Worm (Caenorhabditis elegans) whole organism, late embryonic: ENCODE results near the gene slc-17.8.
"Not testable (repeated sequence)": the region's sequence is repeated elsewhere in the genome, so short reads cannot be mapped to it uniquely, and the experiment has no call there.

Experiments used
- C08G9.2 ChIP-seq: sonication (generic microtip); optimal IDR thresholded peaks from 2 replicates; lab custom pipeline; 2016; ENCODE audit warnings: mild to moderate bottlenecking, missing genetic modification characterization, moderate library complexity, missing compliant biosample characterization
- C38D4.7 ChIP-seq: fragments of 200-800 bp; sonication (Bioruptor generic); optimal IDR thresholded peaks from 2 replicates; lab custom pipeline; 2018; ENCODE audit warnings: mild to moderate bottlenecking, missing genetic modification characterization, moderate library complexity, missing compliant biosample characterization
- F13H6.1 ChIP-seq: sonication (generic microtip); optimal IDR thresholded peaks from 2 replicates; lab custom pipeline; 2016; ENCODE audit warnings: missing genetic modification characterization, missing compliant biosample characterization
- Y22D7AL.16 ChIP-seq: sonication (generic microtip); optimal IDR thresholded peaks from 2 replicates; lab custom pipeline; 2016; ENCODE audit warnings: missing genetic modification characterization, missing compliant biosample characterization
- ahr-1 ChIP-seq: sonication (generic microtip); optimal IDR thresholded peaks from 2 replicates; lab custom pipeline; 2016; ENCODE audit warnings: missing genetic modification characterization, missing compliant biosample characterization
- ceh-14 ChIP-seq: sonication (generic microtip); optimal IDR thresholded peaks from 2 replicates; lab custom pipeline; 2016; ENCODE audit warnings: missing genotype, missing genetic modification characterization, missing compliant biosample characterization
- ceh-19 ChIP-seq: fragments of 200-800 bp; sonication (Bioruptor generic); optimal IDR thresholded peaks from 2 replicates; lab custom pipeline; 2018; ENCODE audit warnings: mild to moderate bottlenecking, missing genetic modification characterization, missing compliant biosample characterization
- ceh-30 ChIP-seq: fragments of 150-350 bp; optimal IDR thresholded peaks from 2 replicates; lab custom pipeline; 2014; ENCODE audit warnings: missing biosample characterization, missing genetic modification characterization
- ceh-48 ChIP-seq: sonication (generic microtip); optimal IDR thresholded peaks from 2 replicates; lab custom pipeline; 2016; ENCODE audit warnings: missing genetic modification characterization, inconsistent platforms, missing compliant biosample characterization
- ceh-6 ChIP-seq: fragments of 200-800 bp; sonication (Bioruptor generic); optimal IDR thresholded peaks from 2 replicates; lab custom pipeline; 2018; ENCODE audit warnings: mild to moderate bottlenecking, missing genetic modification characterization, missing compliant biosample characterization
- eyg-1 ChIP-seq: sonication (generic microtip); optimal IDR thresholded peaks from 2 replicates; lab custom pipeline; 2016; ENCODE audit warnings: missing genotype, missing genetic modification characterization, missing compliant biosample characterization
- fkh-10 ChIP-seq: fragments of 150-350 bp; optimal IDR thresholded peaks from 2 replicates; lab custom pipeline; 2014; ENCODE audit warnings: missing biosample characterization, missing genetic modification reagents, missing genetic modification characterization
- hlh-13 ChIP-seq: fragments of 200-800 bp; sonication (Bioruptor generic); optimal IDR thresholded peaks from 2 replicates; lab custom pipeline; 2018; ENCODE audit warnings: mild to moderate bottlenecking, missing genetic modification characterization, missing compliant biosample characterization
- hlh-30 ChIP-seq: sonication (generic microtip); optimal IDR thresholded peaks from 2 replicates; lab custom pipeline; 2017; ENCODE audit warnings: antibody characterized with exemption, missing genetic modification characterization, missing compliant biosample characterization; ENCODE audit not compliant: insufficient read depth
- hlh-8 ChIP-seq: sonication (generic microtip); optimal IDR thresholded peaks from 2 replicates; lab custom pipeline; 2016; ENCODE audit warnings: missing genotype, missing genetic modification characterization, missing compliant biosample characterization
- lin-11 ChIP-seq: fragments of 200-800 bp; sonication (Bioruptor generic); optimal IDR thresholded peaks from 2 replicates; lab custom pipeline; 2018; ENCODE audit warnings: mild to moderate bottlenecking, missing genetic modification characterization, missing compliant biosample characterization
- nfya-1 ChIP-seq: sonication (generic microtip); optimal IDR thresholded peaks from 2 replicates; lab custom pipeline; 2017; ENCODE audit warnings: missing genetic modification characterization, mild to moderate bottlenecking, missing compliant biosample characterization, antibody characterized with exemption, moderate library complexity
- nhr-232 ChIP-seq: sonication (generic microtip); optimal IDR thresholded peaks from 2 replicates; lab custom pipeline; 2016; ENCODE audit warnings: missing genetic modification characterization, missing compliant biosample characterization
- pag-3 ChIP-seq: sonication (generic microtip); optimal IDR thresholded peaks from 2 replicates; lab custom pipeline; 2016; ENCODE audit warnings: missing compliant biosample characterization, missing genetic modification characterization, borderline replicate concordance
- pat-9 ChIP-seq: fragments of 200-800 bp; sonication (Bioruptor generic); optimal IDR thresholded peaks from 2 replicates; lab custom pipeline; 2018; ENCODE audit warnings: mild to moderate bottlenecking, missing genetic modification characterization, moderate library complexity, missing compliant biosample characterization
- pax-1 ChIP-seq: fragments of 150-350 bp; optimal IDR thresholded peaks from 2 replicates; lab custom pipeline; 2014; ENCODE audit warnings: missing biosample characterization, missing genetic modification characterization
- pha-2 ChIP-seq: sonication (generic microtip); optimal IDR thresholded peaks from 2 replicates; lab custom pipeline; 2017; ENCODE audit warnings: mild to moderate bottlenecking, missing genetic modification characterization, missing compliant biosample characterization
- pha-4 ChIP-seq: fragments of 150-350 bp; optimal IDR thresholded peaks from 2 replicates; lab custom pipeline; 2018; ENCODE audit warnings: missing biosample characterization, missing genetic modification reagents, missing genetic modification characterization
- pqm-1 ChIP-seq: sonication (generic microtip); optimal IDR thresholded peaks from 2 replicates; lab custom pipeline; 2016; ENCODE audit warnings: missing genetic modification characterization, missing compliant biosample characterization
- pros-1 ChIP-seq: fragments of 150-350 bp; optimal IDR thresholded peaks from 2 replicates; lab custom pipeline; 2014; ENCODE audit warnings: missing biosample characterization, missing genetic modification reagents, missing genetic modification characterization
- ref-2 ChIP-seq: sonication (generic microtip); optimal IDR thresholded peaks from 2 replicates; lab custom pipeline; 2016; ENCODE audit warnings: missing genetic modification characterization, missing compliant biosample characterization
- sdc-2 ChIP-seq: sonication (generic microtip); optimal IDR thresholded peaks from 2 replicates; lab custom pipeline; 2016; ENCODE audit warnings: missing genotype, missing genetic modification characterization, missing compliant biosample characterization
- sox-4 ChIP-seq: sonication (generic microtip); optimal IDR thresholded peaks from 2 replicates; lab custom pipeline; 2017; ENCODE audit warnings: mild to moderate bottlenecking, missing genetic modification characterization, inconsistent platforms, missing compliant biosample characterization
- syd-9 ChIP-seq: sonication (generic microtip); optimal IDR thresholded peaks from 2 replicates; lab custom pipeline; 2016; ENCODE audit warnings: mild to moderate bottlenecking, missing genetic modification characterization, moderate library complexity, missing compliant biosample characterization
- tbx-7 ChIP-seq: sonication (generic microtip); optimal IDR thresholded peaks from 2 replicates; lab custom pipeline; 2016; ENCODE audit warnings: missing genotype, missing genetic modification characterization, missing compliant biosample characterization
- unc-42 ChIP-seq: sonication (generic microtip); optimal IDR thresholded peaks from 2 replicates; lab custom pipeline; 2016; ENCODE audit warnings: missing genotype, missing genetic modification characterization, missing compliant biosample characterization
- unc-86 ChIP-seq: sonication (generic microtip); optimal IDR thresholded peaks from 2 replicates; lab custom pipeline; 2016; ENCODE audit warnings: missing genetic modification characterization, missing compliant biosample characterization

The slc-17.8 gene

DNA sequence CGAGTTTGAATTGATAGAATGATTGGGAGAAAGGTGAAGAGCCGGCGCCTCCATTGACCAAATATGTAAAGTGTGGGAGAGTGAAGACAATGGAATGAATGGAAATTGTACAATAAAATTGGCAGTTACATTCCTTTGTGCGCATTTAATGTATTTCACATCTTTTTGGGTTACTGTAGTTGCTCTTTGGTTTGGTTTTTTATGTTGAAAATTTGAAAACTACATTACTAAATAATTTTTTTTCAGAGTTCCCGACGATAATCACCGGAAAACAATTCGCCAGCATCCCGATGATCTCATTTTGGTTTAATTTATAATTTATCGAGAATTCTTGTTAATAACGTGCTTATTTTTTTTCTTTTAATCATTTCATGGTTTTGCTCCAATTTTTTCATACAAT is 35.6 kb upstream of the slc-17.8 start, which contains the start of gene C10B5.1:
Gene C10B5.1, plus strand, starts transcription at position 301 of the 400 bp plus-strand sequence.
- TF ChIP-seq ref-2 (tag; lab: Kevin White, UChicago) (no peak), ahr-1 (tag; lab: Kevin White, UChicago) (no peak), hlh-13 (no peak), C38D4.7 (GFP tag; lab: Kevin White, UChicago) (no peak)

DNA sequence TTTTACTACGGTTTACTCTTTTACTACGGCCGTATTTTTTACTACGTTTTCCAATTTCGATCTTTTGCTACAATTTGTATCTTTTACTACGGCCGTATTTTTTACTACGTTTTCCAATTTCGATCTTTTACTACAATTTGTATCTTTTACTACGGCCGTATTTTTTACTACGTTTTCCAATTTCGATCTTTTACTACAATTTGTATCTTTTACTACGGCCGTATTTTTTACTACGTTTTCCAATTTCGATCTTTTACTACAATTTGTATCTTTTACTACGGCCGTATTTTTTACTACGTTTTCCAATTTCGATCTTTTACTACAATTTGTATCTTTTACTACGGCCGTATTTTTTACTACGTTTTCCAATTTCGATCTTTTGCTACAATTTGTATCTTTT is 29.4 kb upstream of the slc-17.8 start, which contains the start of gene F25G6.1:
Gene F25G6.1, plus strand, starts transcription at position 301 of the 400 bp plus-strand sequence.
- not testable (repeated sequence) for TF ChIP-seq pax-1 (tag; lab: Kevin White, UChicago); C08G9.2; hlh-30 (tag; lab: Kevin White, UChicago)

DNA sequence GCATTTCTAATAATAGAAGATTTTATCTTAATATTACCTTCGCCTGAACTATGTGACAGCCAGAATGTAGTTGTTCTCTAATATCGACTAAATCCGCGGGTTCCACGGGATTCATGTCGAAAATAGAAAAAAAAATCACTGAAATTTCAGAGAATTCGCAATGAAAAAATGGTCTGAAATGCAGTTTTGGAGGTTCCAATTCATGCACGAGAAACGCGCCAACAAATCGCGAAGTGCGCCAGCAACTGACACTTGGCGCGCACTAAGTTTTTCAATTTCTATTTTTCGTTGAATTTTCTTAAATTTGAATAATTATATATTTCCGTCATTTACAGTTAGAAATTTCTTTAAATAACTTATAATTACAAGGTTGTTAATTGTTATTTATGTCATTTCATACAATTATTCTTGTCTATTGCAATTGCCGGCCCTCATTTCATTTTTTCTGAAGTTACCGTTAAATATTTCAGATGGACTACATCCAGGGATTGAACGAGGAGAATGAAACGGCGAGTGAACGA is 24.5 kb upstream of the slc-17.8 start, which contains the start of the genes F25G6.9 and symk-1:
Gene F25G6.9, minus strand, starts transcription at position 160 of the 521 bp plus-strand sequence.
Gene symk-1, plus strand, starts transcription at position 471 of the 521 bp plus-strand sequence.
- peak; percentile 40 for TF ChIP-seq nfya-1 (tag; lab: Kevin White, UChicago)
- peak; percentile 12 for TF ChIP-seq ceh-14
- no peak for TF ChIP-seq ahr-1 (tag; lab: Kevin White, UChicago)

DNA sequence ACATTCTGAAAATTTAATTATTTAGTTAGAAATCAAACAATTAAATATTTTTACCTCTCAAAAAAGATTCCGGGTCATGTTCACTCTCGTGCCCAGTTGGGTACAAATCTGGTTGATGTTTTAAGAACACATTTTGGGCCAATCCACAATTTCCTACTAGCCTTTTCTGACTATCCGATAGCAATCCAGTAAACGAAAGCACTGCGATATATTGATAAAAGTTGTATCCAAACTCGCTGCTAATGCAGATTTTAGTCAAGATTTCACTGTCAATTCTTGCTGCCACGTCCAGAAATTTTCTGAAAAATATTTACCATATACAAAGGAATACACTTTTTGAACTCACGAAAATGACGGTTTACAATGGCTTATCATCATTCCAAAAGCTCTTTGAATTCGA is 23.8 kb upstream of the slc-17.8 start:
- TF ChIP-seq C08G9.2 = no peak
- TF ChIP-seq unc-86 (tag; lab: Kevin White, UChicago) = no peak
- TF ChIP-seq nhr-232 (tag; lab: Kevin White, UChicago) = no peak

DNA sequence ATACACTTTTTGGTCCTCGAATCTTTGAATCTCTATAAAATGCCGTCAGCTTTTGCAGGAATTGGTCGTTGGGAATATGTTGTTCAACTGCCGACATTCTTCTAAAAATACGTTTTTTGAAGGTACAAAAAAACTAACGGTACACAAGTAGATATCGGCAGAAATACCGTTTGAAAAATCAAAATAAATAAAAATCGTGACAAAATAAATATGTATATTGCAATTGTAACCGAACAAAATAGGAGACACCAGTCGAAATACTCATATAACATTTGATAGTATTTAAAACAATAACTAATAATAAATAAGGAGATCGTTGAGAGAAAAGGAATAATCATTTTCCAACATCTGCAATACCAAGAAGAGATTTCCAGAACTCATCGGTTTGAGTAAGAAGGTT is 19.7 kb upstream of the slc-17.8 start, which contains the start of gene F25G6.8:
Gene F25G6.8, minus strand, starts transcription at position 101 of the 400 bp plus-strand sequence.
- TF ChIP-seq sdc-2 (tag; lab: Kevin White, UChicago) (no peak), hlh-13 (no peak), ceh-48 (tag; lab: Kevin White, UChicago) (no peak), C08G9.2 (no peak), pqm-1 (tag; lab: Kevin White, UChicago) (no peak), pha-2 (tag; lab: Kevin White, UChicago) (no peak), pax-1 (tag; lab: Kevin White, UChicago) (no peak), lin-11 (tag; lab: Kevin White, UChicago) (no peak), Y22D7AL.16 (no peak), pha-4 (tag; lab: Kevin White, UChicago) (no peak), pag-3 (no peak), pros-1 (tag; lab: Kevin White, UChicago) (no peak), tbx-7 (no peak), unc-86 (tag; lab: Kevin White, UChicago) (no peak), F13H6.1 (tag; lab: Kevin White, UChicago) (no peak), ceh-6 (no peak), eyg-1 (tag; lab: Kevin White, UChicago) (no peak), ceh-30 (tag; lab: Kevin White, UChicago) (no peak), sox-4 (tag; lab: Kevin White, UChicago) (no peak)
- TF ChIP-seq, all 69 proteins: peak for 0

DNA sequence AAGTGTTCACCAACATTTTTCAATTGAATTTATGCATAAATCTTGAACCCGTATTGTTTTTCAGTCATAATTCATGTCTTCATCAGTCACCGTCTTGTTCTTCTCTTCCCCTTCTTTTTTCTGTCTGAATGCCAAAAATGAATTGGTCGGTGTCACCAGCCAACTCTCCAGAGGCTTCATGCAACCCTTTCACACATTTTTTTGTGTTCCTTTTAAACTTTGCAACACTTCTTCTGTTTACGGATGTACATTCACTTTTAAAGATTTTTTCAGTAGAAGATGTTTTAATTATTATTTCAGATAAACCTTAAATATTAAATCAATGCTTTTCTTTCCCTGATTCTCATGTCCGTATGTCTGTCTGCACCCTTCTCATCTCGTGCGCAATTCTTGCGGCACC is 15.5 kb upstream of the slc-17.8 start, which contains the start of gene acr-16:
Gene acr-16, plus strand, starts transcription at position 301 of the 400 bp plus-strand sequence.
- TF ChIP-seq hlh-8 (tag; lab: Kevin White, UChicago) = no peak
- TF ChIP-seq pqm-1 (tag; lab: Kevin White, UChicago) = no peak
- no peak for TF ChIP-seq fkh-10 (GFP tag; lab: Kevin White, UChicago)
- TF ChIP-seq nfya-1 (tag; lab: Kevin White, UChicago) = no peak

DNA sequence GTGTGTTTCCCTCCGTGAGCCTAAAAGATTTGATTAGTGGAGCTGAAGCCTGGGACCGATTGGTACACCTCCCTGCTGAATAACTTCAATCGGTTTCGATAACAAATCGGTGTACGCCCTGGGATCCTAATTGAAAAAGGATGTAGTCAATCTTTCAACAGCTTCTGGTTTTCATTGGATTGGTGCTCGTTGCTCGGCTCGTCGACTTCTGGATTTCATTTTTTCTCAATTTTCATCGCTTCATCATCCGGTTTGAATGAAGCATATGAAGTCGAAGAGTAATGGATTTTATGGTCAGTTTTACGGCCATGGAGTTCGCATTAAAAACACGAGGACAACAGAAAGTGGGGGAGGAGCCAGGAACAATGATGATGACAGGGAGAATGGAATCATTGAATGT is 10.6 kb upstream of the slc-17.8 start:
- TF ChIP-seq unc-42 (tag; lab: Kevin White, UChicago) (peak; percentile 24), ceh-48 (tag; lab: Kevin White, UChicago) (no peak), ceh-19 (no peak), pat-9 (tag; lab: Kevin White, UChicago) (no peak), syd-9 (no peak), nfya-1 (tag; lab: Kevin White, UChicago) (no peak), ceh-30 (tag; lab: Kevin White, UChicago) (no peak)
